Fruit fly (Drosophila melanogaster) whole organism, embryonic: Measurements from ENCODE around the gene Drs.

ENCODE experiments used
- Abd-B ChIP-seq: fragments of 200-800 bp; sonication (Bioruptor generic); optimal IDR thresholded peaks from 2 replicates; lab custom pipeline; 2018; ENCODE audit warnings: missing biosample characterization, mild to moderate bottlenecking, missing genetic modification characterization, moderate library complexity
- B-H1 ChIP-seq: fragments of 200-800 bp; sonication (Bioruptor generic); IDR thresholded peaks from 3 replicates; pipeline ENCODE4 v1.3.6; 2022; ENCODE audit warnings: missing biosample characterization, missing genetic modification characterization
- CG10366 ChIP-seq: fragments of 200-800 bp; sonication (Bioruptor generic); IDR thresholded peaks from 2 replicates; pipeline ENCODE4 v1.3.6; 2022; ENCODE audit warnings: missing biosample characterization, missing genetic modification characterization
- CG11085 ChIP-seq: fragments of 200-800 bp; sonication (Bioruptor generic); IDR thresholded peaks from 2 replicates; pipeline ENCODE4 v1.3.6; 2022; ENCODE audit warnings: missing biosample characterization, missing genetic modification characterization
- CG11504 ChIP-seq: fragments of 200-800 bp; sonication (Bioruptor generic); optimal IDR thresholded peaks from 3 replicates; lab custom pipeline; 2019; ENCODE audit warnings: missing biosample characterization, mild to moderate bottlenecking, missing genetic modification characterization, moderate library complexity
- CG11695 ChIP-seq: fragments of 200-800 bp; sonication (Bioruptor generic); IDR thresholded peaks from 3 replicates; pipeline ENCODE4 v1.3.6; 2022; ENCODE audit warnings: missing biosample characterization, missing genetic modification characterization
- CG14441 ChIP-seq: fragments of 200-800 bp; sonication (Bioruptor generic); IDR thresholded peaks from 2 replicates; pipeline ENCODE4 v1.3.6; 2022; ENCODE audit warnings: missing biosample characterization, missing genetic modification characterization
- CG1529 ChIP-seq: fragments of 200-800 bp; sonication (Bioruptor generic); optimal IDR thresholded peaks from 3 replicates; lab custom pipeline; 2018; ENCODE audit warnings: missing biosample characterization, missing genetic modification characterization
- CG16815 ChIP-seq: fragments of 200-800 bp; sonication (Bioruptor generic); optimal IDR thresholded peaks from 3 replicates; lab custom pipeline; 2017; ENCODE audit warnings: missing biosample characterization, mild to moderate bottlenecking, missing genetic modification characterization
- CG17829 ChIP-seq: fragments of 200-800 bp; optimal IDR thresholded peaks from 2 replicates; lab custom pipeline; 2019; ENCODE audit warnings: missing biosample characterization, mild to moderate bottlenecking, missing genetic modification characterization, moderate library complexity
- CG31365 ChIP-seq: fragments of 200-800 bp; sonication (Bioruptor generic); optimal IDR thresholded peaks from 2 replicates; lab custom pipeline; 2018; ENCODE audit warnings: missing biosample characterization, mild to moderate bottlenecking, missing genetic modification characterization
- CG32772 ChIP-seq: fragments of 200-800 bp; sonication (Bioruptor generic); IDR thresholded peaks from 2 replicates; pipeline ENCODE4 v1.3.6; 2022; ENCODE audit warnings: missing biosample characterization, missing genetic modification characterization
- CG4360 ChIP-seq: fragments of 200-800 bp; sonication (Bioruptor generic); IDR thresholded peaks from 2 replicates; pipeline ENCODE4 v1.3.6; 2022; ENCODE audit warnings: missing biosample characterization, missing genetic modification characterization
- CG4617 ChIP-seq: fragments of 200-800 bp; sonication (Bioruptor generic); optimal IDR thresholded peaks from 3 replicates; lab custom pipeline; 2016; ENCODE audit warnings: missing biosample characterization, missing genetic modification characterization, borderline replicate concordance
- CG8089 ChIP-seq: fragments of 200-800 bp; sonication (Bioruptor generic); optimal IDR thresholded peaks from 3 replicates; lab custom pipeline; 2016; ENCODE audit warnings: missing biosample characterization, missing genetic modification characterization
- CG8281 ChIP-seq: fragments of 200-800 bp; sonication (Bioruptor generic); optimal IDR thresholded peaks from 2 replicates; lab custom pipeline; 2018; ENCODE audit warnings: missing biosample characterization, mild to moderate bottlenecking, missing genetic modification characterization, moderate library complexity
- CG9727 ChIP-seq: fragments of 200-800 bp; sonication (Bioruptor generic); optimal IDR thresholded peaks from 3 replicates; lab custom pipeline; 2017; ENCODE audit warnings: missing biosample characterization, mild to moderate bottlenecking, missing genetic modification characterization
- Deaf1 ChIP-seq: fragments of 200-800 bp; optimal IDR thresholded peaks from 3 replicates; lab custom pipeline; 2019; ENCODE audit warnings: missing biosample characterization, mild to moderate bottlenecking, missing genetic modification characterization, moderate library complexity
- Dp ChIP-seq: fragments of 200-800 bp; sonication (Bioruptor generic); optimal IDR thresholded peaks from 2 replicates; lab custom pipeline; 2018; ENCODE audit warnings: missing biosample characterization, mild to moderate bottlenecking, missing genetic modification characterization, moderate library complexity
- Dref ChIP-seq: fragments of 200-800 bp; sonication (Bioruptor generic); IDR thresholded peaks from 2 replicates; pipeline ENCODE4 v1.3.6; 2022; ENCODE audit warnings: missing biosample characterization, missing genetic modification characterization
- Drgx ChIP-seq: fragments of 200-800 bp; sonication (Bioruptor generic); IDR thresholded peaks from 2 replicates; pipeline ENCODE4 v1.3.6; 2022; ENCODE audit warnings: missing biosample characterization, missing genetic modification characterization
- HLH3B ChIP-seq: fragments of 200-800 bp; sonication (Bioruptor generic); IDR thresholded peaks from 2 replicates; pipeline ENCODE4 v1.3.6; 2022; ENCODE audit warnings: missing biosample characterization, missing genetic modification characterization
- NK7.1 ChIP-seq: fragments of 200-800 bp; sonication (Bioruptor generic); optimal IDR thresholded peaks from 3 replicates; lab custom pipeline; 2016; ENCODE audit warnings: missing biosample characterization, missing genetic modification characterization
- Neu2 ChIP-seq: fragments of 200-800 bp; sonication (Bioruptor generic); optimal IDR thresholded peaks from 3 replicates; lab custom pipeline; 2016; ENCODE audit warnings: missing biosample characterization, missing genetic modification characterization, borderline replicate concordance
- Nf-YA ChIP-seq: fragments of 200-800 bp; sonication (Bioruptor generic); IDR thresholded peaks from 2 replicates; pipeline ENCODE4 v1.3.6; 2022; ENCODE audit warnings: missing biosample characterization, missing genetic modification characterization
- Ptx1 ChIP-seq: fragments of 200-800 bp; sonication (Bioruptor generic); IDR thresholded peaks from 2 replicates; pipeline ENCODE4 v1.3.6; 2022; ENCODE audit warnings: missing biosample characterization, missing genetic modification characterization
- Sin3A ChIP-seq: fragments of >200 bp; optimal IDR thresholded peaks from 2 replicates; lab custom pipeline; 2018
- Sox100B ChIP-seq: fragments of 200-800 bp; sonication (Bioruptor generic); optimal IDR thresholded peaks from 3 replicates; lab custom pipeline; 2018; ENCODE audit warnings: missing biosample characterization, mild to moderate bottlenecking, missing genetic modification characterization
- TFAM ChIP-seq: fragments of 200-800 bp; sonication (Bioruptor generic); optimal IDR thresholded peaks from 2 replicates; lab custom pipeline; 2017; ENCODE audit warnings: missing biosample characterization, missing genetic modification characterization, inconsistent platforms
- Vsx1 ChIP-seq: fragments of 200-800 bp; sonication (Bioruptor generic); optimal IDR thresholded peaks from 2 replicates; lab custom pipeline; 2017; ENCODE audit warnings: missing biosample characterization, mild to moderate bottlenecking, missing genetic modification characterization, missing genetic modification reagents
- bab2 ChIP-seq: fragments of 200-800 bp; sonication (Bioruptor generic); optimal IDR thresholded peaks from 2 replicates; lab custom pipeline; 2016; ENCODE audit warnings: missing biosample characterization, missing genetic modification characterization
- chinmo ChIP-seq: fragments of 200-800 bp; sonication (Bioruptor generic); IDR thresholded peaks from 4 replicates; pipeline ENCODE4 v1.3.6; 2022; ENCODE audit warnings: missing biosample characterization, missing genetic modification characterization; ENCODE audit not compliant: partially characterized antibody
- en ChIP-seq: fragments of 200-800 bp; sonication (Bioruptor generic); optimal IDR thresholded peaks from 2 replicates; lab custom pipeline; 2016; ENCODE audit warnings: missing biosample characterization, missing genetic modification characterization
- eve ChIP-seq, 2 experiments: fragments of >200 bp; optimal IDR thresholded peaks; 2 replicates each; lab custom pipeline; 2017; ENCODE audit warnings: missing biosample characterization in 2 of 2, missing genetic modification characterization in 2 of 2
- fd102C ChIP-seq: fragments of 200-800 bp; sonication (Bioruptor generic); optimal IDR thresholded peaks from 2 replicates; lab custom pipeline; 2018; ENCODE audit warnings: missing biosample characterization, mild to moderate bottlenecking, missing genetic modification characterization, moderate library complexity
- fd96Cb ChIP-seq: fragments of 200-800 bp; sonication (Bioruptor generic); optimal IDR thresholded peaks from 2 replicates; lab custom pipeline; 2018; ENCODE audit warnings: missing biosample characterization, mild to moderate bottlenecking, missing genetic modification characterization, moderate library complexity
- gsb ChIP-seq: fragments of 200-800 bp; sonication (Bioruptor generic); IDR thresholded peaks from 2 replicates; pipeline ENCODE4 v1.3.6; 2022; ENCODE audit warnings: missing biosample characterization, missing genetic modification characterization
- gsb-n ChIP-seq: fragments of 200-800 bp; sonication (Bioruptor generic); optimal IDR thresholded peaks from 3 replicates; lab custom pipeline; 2018; ENCODE audit warnings: missing biosample characterization, mild to moderate bottlenecking, missing genetic modification characterization
- ham ChIP-seq: fragments of 200-800 bp; sonication (Bioruptor generic); IDR thresholded peaks from 2 replicates; pipeline ENCODE4 v1.3.6; 2022; ENCODE audit warnings: missing biosample characterization, missing genetic modification characterization
- hb ChIP-seq: fragments of 200-800 bp; sonication (Bioruptor generic); IDR thresholded peaks from 3 replicates; pipeline ENCODE4 v1.3.6; 2022; ENCODE audit warnings: missing biosample characterization, missing genetic modification characterization; ENCODE audit not compliant: partially characterized antibody
- hth ChIP-seq: fragments of >200 bp; optimal IDR thresholded peaks from 2 replicates; lab custom pipeline; 2017; ENCODE audit warnings: inconsistent platforms
- insv ChIP-seq, 2 experiments: fragments of 200-800 bp; sonication (Bioruptor generic); optimal IDR thresholded peaks; 3 replicates each; lab custom pipeline; 2016 to 2018; ENCODE audit warnings: missing biosample characterization in 2 of 2, missing genetic modification characterization in 2 of 2
- mld ChIP-seq: fragments of 200-800 bp; sonication (Bioruptor generic); IDR thresholded peaks from 3 replicates; pipeline ENCODE4 v1.3.6; 2022; ENCODE audit warnings: missing biosample characterization, missing genetic modification characterization; ENCODE audit not compliant: partially characterized antibody
- nau ChIP-seq: fragments of 200-800 bp; sonication (Bioruptor generic); optimal IDR thresholded peaks from 3 replicates; lab custom pipeline; 2017; ENCODE audit warnings: missing biosample characterization, mild to moderate bottlenecking, missing genetic modification characterization, missing genetic modification reagents
- pfk ChIP-seq: fragments of 200-800 bp; sonication (Bioruptor generic); optimal IDR thresholded peaks from 2 replicates; lab custom pipeline; 2018; ENCODE audit warnings: missing biosample characterization, mild to moderate bottlenecking, missing genetic modification characterization, moderate library complexity
- ranshi ChIP-seq: fragments of 200-800 bp; sonication (Bioruptor generic); IDR thresholded peaks from 2 replicates; pipeline ENCODE4 v1.3.6; 2022; ENCODE audit warnings: missing biosample characterization, missing genetic modification characterization
- ro ChIP-seq: fragments of 200-800 bp; sonication (Bioruptor generic); IDR thresholded peaks from 2 replicates; pipeline ENCODE4 v1.3.6; 2022; ENCODE audit warnings: missing biosample characterization, missing genetic modification characterization
- row ChIP-seq: fragments of 200-800 bp; sonication (Bioruptor generic); IDR thresholded peaks from 3 replicates; pipeline ENCODE4 v1.3.6; 2022; ENCODE audit warnings: missing biosample characterization, missing genetic modification characterization
- sens ChIP-seq: fragments of 200-800 bp; sonication (Bioruptor generic); peaks from one replicate; lab custom pipeline; 2016; ENCODE audit warnings: missing biosample characterization, missing genetic modification characterization
- sob ChIP-seq: fragments of 200-800 bp; sonication (Bioruptor generic); IDR thresholded peaks from 2 replicates; pipeline ENCODE4 v1.3.6; 2022; ENCODE audit warnings: missing biosample characterization, missing genetic modification characterization
- stc ChIP-seq: fragments of 200-800 bp; sonication (Bioruptor generic); IDR thresholded peaks from 2 replicates; pipeline ENCODE4 v1.3.6; 2022; ENCODE audit warnings: missing biosample characterization, missing genetic modification characterization
- tin ChIP-seq: fragments of 200-800 bp; sonication (Bioruptor generic); optimal IDR thresholded peaks from 3 replicates; lab custom pipeline; 2016; ENCODE audit warnings: missing biosample characterization, missing genetic modification characterization
- trem ChIP-seq: fragments of 200-800 bp; optimal IDR thresholded peaks from 3 replicates; lab custom pipeline; 2019; ENCODE audit warnings: missing biosample characterization, mild to moderate bottlenecking, missing genetic modification characterization, moderate library complexity

The Drs gene

DNA sequence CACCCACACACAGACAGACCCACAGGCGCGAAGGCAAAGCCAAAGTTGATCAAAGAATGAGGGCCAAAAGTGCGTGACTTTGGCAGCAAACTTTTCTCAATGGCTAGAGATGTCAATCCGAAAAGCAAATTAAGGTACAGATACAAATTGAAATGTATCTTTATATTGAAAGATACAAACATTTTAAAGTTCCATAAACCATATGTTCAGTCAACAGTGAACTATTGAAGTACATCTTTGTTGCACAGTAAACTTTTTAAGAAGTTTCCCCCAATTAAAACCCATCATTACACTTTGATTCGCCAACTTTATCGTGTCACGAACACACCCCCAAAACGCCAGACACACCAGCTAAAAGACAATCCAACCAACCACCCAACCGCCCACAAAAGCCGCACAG lies 42.3 kb downstream of the Drs start (continued):
- TF ChIP-seq mld (GFP tag; lab: Robert Waterston, UW), result no peak
- TF ChIP-seq CG32772, result no peak
- peak; percentile 8 for TF ChIP-seq tin (GFP tag; lab: Kevin White, UChicago)
- TF ChIP-seq Abd-B (GFP tag; lab: Kevin White, UChicago), result no peak
- TF ChIP-seq CG11085 (GFP tag; lab: Robert Waterston, UW), result no peak
- no peak for TF ChIP-seq CG4360 (GFP tag; lab: Robert Waterston, UW)
- no peak for TF ChIP-seq CG16815 (GFP tag; lab: Kevin White, UChicago)
- TF ChIP-seq sob (GFP tag; lab: Robert Waterston, UW), result no peak; the same call in 1 of the 2 replicates
- no peak for TF ChIP-seq TFAM (GFP tag; lab: Kevin White, UChicago)
- peak; percentile 29 for TF ChIP-seq CG9727
- TF ChIP-seq nau, result no peak
- no peak for TF ChIP-seq CG10366 (GFP tag; lab: Robert Waterston, UW)
- no peak for TF ChIP-seq Drgx (GFP tag; lab: Robert Waterston, UW)
- TF ChIP-seq CG11695 (GFP tag; lab: Robert Waterston, UW), result 0 out of 3 replicates have a peak, but pooled peaks have one; percentile 25
- TF ChIP-seq HLH3B (GFP tag; lab: Robert Waterston, UW), result no peak
- peak; percentile 38; the same call in 1 of the 2 replicates for TF ChIP-seq Ptx1 (GFP tag; lab: Robert Waterston, UW)
- peak; percentile 12 for TF ChIP-seq bab2 (GFP tag; lab: Kevin White, UChicago)
- no peak for TF ChIP-seq B-H1 (GFP tag; lab: Robert Waterston, UW)
- no peak for TF ChIP-seq NK7.1
- TF ChIP-seq row (GFP tag; lab: Robert Waterston, UW), result peak; percentile 77
- TF ChIP-seq Neu2 (GFP tag; lab: Kevin White, UChicago), result no peak
- no peak for TF ChIP-seq chinmo (GFP tag; lab: Robert Waterston, UW)
- TF ChIP-seq CG11504, result peak; percentile 28
- no peak for TF ChIP-seq stc (GFP tag; lab: Robert Waterston, UW)
- TF ChIP-seq gsb-n, result no peak
- TF ChIP-seq Nf-YA, result no peak
- TF ChIP-seq hth, result no peak
- TF ChIP-seq insv (GFP tag; optimal IDR thresholded peaks at IDR 0.05; lab: Kevin White, UChicago), result no peak
- no peak for TF ChIP-seq CG4617 (GFP tag; lab: Kevin White, UChicago)
- no peak for TF ChIP-seq sens (GFP tag; lab: Kevin White, UChicago)
- no peak for TF ChIP-seq gsb (GFP tag; lab: Robert Waterston, UW)
- no peak for TF ChIP-seq ro (GFP tag; lab: Robert Waterston, UW)
- TF ChIP-seq fd96Cb (tag; lab: Kevin White, UChicago), result no peak
- TF ChIP-seq CG8281 (tag; lab: Kevin White, UChicago), result no peak
- peak; percentile 22 for TF ChIP-seq CG17829 (tag; lab: Kevin White, UChicago)
- no peak for TF ChIP-seq ranshi (GFP tag; lab: Robert Waterston, UW)
- TF ChIP-seq eve (GFP tag; optimal IDR thresholded peaks at IDR 0.05; lab: Kevin White, UChicago), result peak in 1 of 2 experiments; percentile 62
- TF ChIP-seq Dp (GFP tag; lab: Kevin White, UChicago), result no peak
- TF ChIP-seq Vsx1 (GFP tag; lab: Kevin White, UChicago), result no peak
- TF ChIP-seq Sin3A (lab: Kevin White, UChicago), result no peak
- TF ChIP-seq Deaf1 (tag; lab: Kevin White, UChicago), result no peak
- TF ChIP-seq pfk, result no peak
- no peak for TF ChIP-seq CG8089 (GFP tag; lab: Kevin White, UChicago)
- no peak for TF ChIP-seq CG14441
- TF ChIP-seq hb (GFP tag; lab: Robert Waterston, UW), result no peak
- TF ChIP-seq Sox100B (GFP tag; lab: Kevin White, UChicago), result peak; percentile 8
- TF ChIP-seq en, result no peak
- no peak for TF ChIP-seq ham (GFP tag; lab: Robert Waterston, UW)
- TF ChIP-seq Dref (GFP tag; lab: Robert Waterston, UW), result no peak
- no peak for TF ChIP-seq CG31365 (tag; lab: Kevin White, UChicago)
- no peak for TF ChIP-seq fd102C (GFP tag; lab: Kevin White, UChicago)
- TF ChIP-seq trem (tag; lab: Kevin White, UChicago), result no peak
- TF ChIP-seq CG1529 (GFP tag; lab: Kevin White, UChicago), result no peak
